Worm (Caenorhabditis elegans) whole organism, early embryonic: ENCODE results near the gene E03H12.7.

ENCODE experiments used
- ama-1 ChIP-seq: fragments of 150-350 bp; optimal IDR thresholded peaks from 2 replicates; lab custom pipeline; 2014
- tbx-37 ChIP-seq: fragments of 200-800 bp; sonication (Bioruptor generic); conservative IDR thresholded peaks from 2 replicates; pipeline ENCODE4 v1.3.6; 2022; ENCODE audit warnings: missing genetic modification reagents, missing genetic modification characterization, missing compliant biosample characterization

- TF ChIP-seq ama-1 (lab: Kevin White, UChicago), result no peak
- no peak for TF ChIP-seq tbx-37 (GFP tag; lab: Robert Waterston, UW)
These were observed 24.6 kb downstream of the E03H12.7 start, which contains the start of gene txt-3 for ce11 chrIV:4963834-4964233.
